Worm (Caenorhabditis elegans) whole organism, young adult: ENCODE results near the gene C04G6.4.

Experiments used
- B0261.1 ChIP-seq: sonication (generic microtip); optimal IDR thresholded peaks from 2 replicates; lab custom pipeline; 2016; ENCODE audit warnings: mild to moderate bottlenecking, missing genetic modification characterization, moderate library complexity, missing compliant biosample characterization
- D2030.7 ChIP-seq: fragments of 200-800 bp; sonication (Bioruptor generic); IDR thresholded peaks from 2 replicates; pipeline ENCODE4 v1.3.6; 2022; ENCODE audit warnings: missing genetic modification reagents, missing genetic modification characterization, missing compliant biosample characterization
- F33H1.4 ChIP-seq: fragments of 200-800 bp; sonication (Bioruptor generic); IDR thresholded peaks from 2 replicates; pipeline ENCODE4 v1.3.6; 2022; ENCODE audit warnings: missing genetic modification reagents, missing genetic modification characterization, missing compliant biosample characterization
- F39B2.1 ChIP-seq: fragments of 200-800 bp; sonication (Bioruptor generic); IDR thresholded peaks from 2 replicates; pipeline ENCODE4 v1.3.6; 2022; ENCODE audit warnings: missing genetic modification reagents, missing genetic modification characterization, missing compliant biosample characterization
- F49E8.2 ChIP-seq: sonication (generic microtip); optimal IDR thresholded peaks from 3 replicates; lab custom pipeline; 2017; ENCODE audit warnings: missing genetic modification characterization, mild to moderate bottlenecking, missing compliant biosample characterization, antibody characterized with exemption, moderate library complexity; ENCODE audit not compliant: insufficient read depth
- K11D2.4 ChIP-seq: fragments of 200-800 bp; sonication (Bioruptor generic); IDR thresholded peaks from 2 replicates; pipeline ENCODE4 v1.3.6; 2022; ENCODE audit warnings: missing genetic modification reagents, missing genetic modification characterization, missing compliant biosample characterization
- attf-6 ChIP-seq: fragments of 200-800 bp; sonication (Bioruptor generic); IDR thresholded peaks from 2 replicates; pipeline ENCODE4 v1.3.6; 2022; ENCODE audit warnings: missing genetic modification reagents, missing genetic modification characterization, missing compliant biosample characterization
- bed-2 ChIP-seq: fragments of 200-800 bp; sonication (Bioruptor generic); IDR thresholded peaks from 2 replicates; pipeline ENCODE4 v1.3.6; 2022; ENCODE audit warnings: missing genetic modification reagents, missing genetic modification characterization, missing compliant biosample characterization
- ccch-3 ChIP-seq: fragments of 200-800 bp; sonication (Bioruptor generic); optimal IDR thresholded peaks from 2 replicates; lab custom pipeline; 2018; ENCODE audit warnings: mild to moderate bottlenecking, missing genetic modification characterization, missing compliant biosample characterization
- cebp-2 ChIP-seq: fragments of 200-800 bp; sonication (Bioruptor generic); IDR thresholded peaks from 2 replicates; pipeline ENCODE4 v1.3.6; 2022; ENCODE audit warnings: missing genetic modification characterization, missing compliant biosample characterization
- ceh-100 ChIP-seq: fragments of 200-800 bp; sonication (Bioruptor generic); IDR thresholded peaks from 2 replicates; pipeline ENCODE4 v1.3.6; 2022; ENCODE audit warnings: missing genetic modification reagents, missing genetic modification characterization, missing compliant biosample characterization
- ceh-27 ChIP-seq: fragments of 200-800 bp; sonication (Bioruptor generic); optimal IDR thresholded peaks from 2 replicates; lab custom pipeline; 2018; ENCODE audit warnings: mild to moderate bottlenecking, missing genetic modification characterization, moderate library complexity, missing compliant biosample characterization
- egl-44 ChIP-seq: fragments of 200-800 bp; sonication (Bioruptor generic); IDR thresholded peaks from 2 replicates; pipeline ENCODE4 v1.3.6; 2022; ENCODE audit warnings: missing genetic modification reagents, missing genetic modification characterization, missing compliant biosample characterization
- hmg-1.2 ChIP-seq: fragments of 200-800 bp; sonication (Bioruptor generic); IDR thresholded peaks from 2 replicates; pipeline ENCODE4 v1.3.6; 2022; ENCODE audit warnings: missing genetic modification reagents, missing genetic modification characterization, missing compliant biosample characterization
- lag-1 ChIP-seq: fragments of 200-800 bp; sonication (Bioruptor generic); IDR thresholded peaks from 2 replicates; pipeline ENCODE4 v1.3.6; 2022; ENCODE audit warnings: missing genetic modification reagents, missing genetic modification characterization, missing compliant biosample characterization
- let-526 ChIP-seq: fragments of 200-800 bp; sonication (Bioruptor generic); IDR thresholded peaks from 2 replicates; pipeline ENCODE4 v1.3.6; 2022; ENCODE audit warnings: missing genetic modification reagents, missing genetic modification characterization, missing compliant biosample characterization
- lin-35 ChIP-seq, 3 experiments: fragments of 150-350 bp in 2 of 3; sonication (generic microtip) in 1 of 3; optimal IDR thresholded peaks; 2 replicates each; lab custom pipeline; 2014 to 2018; ENCODE audit warnings: missing biosample characterization in 3 of 3, missing genetic modification characterization in 3 of 3, missing genetic modification reagents in 3 of 3
- lin-40 ChIP-seq: sonication (generic microtip); optimal IDR thresholded peaks from 2 replicates; lab custom pipeline; 2016; ENCODE audit warnings: missing genetic modification characterization, mild to moderate bottlenecking, missing compliant biosample characterization, missing genotype, missing genetic modification reagents
- lir-1 ChIP-seq: fragments of 200-800 bp; sonication (Bioruptor generic); conservative IDR thresholded peaks from 2 replicates; pipeline ENCODE4 v1.3.6; 2022; ENCODE audit warnings: missing genetic modification reagents, missing genetic modification characterization, missing compliant biosample characterization
- mcd-1 ChIP-seq: fragments of 200-800 bp; sonication (Bioruptor generic); IDR thresholded peaks from 2 replicates; pipeline ENCODE4 v1.3.6; 2022; ENCODE audit warnings: missing genetic modification reagents, missing genetic modification characterization, missing compliant biosample characterization
- mes-4 ChIP-seq: sonication (generic microtip); optimal IDR thresholded peaks from 2 replicates; lab custom pipeline; 2016; ENCODE audit warnings: missing genotype, missing genetic modification characterization, missing compliant biosample characterization
- nhr-120 ChIP-seq: fragments of 200-800 bp; sonication (Bioruptor generic); IDR thresholded peaks from 2 replicates; pipeline ENCODE4 v1.3.6; 2022; ENCODE audit warnings: missing genetic modification characterization, missing compliant biosample characterization
- nhr-90 ChIP-seq: sonication (generic microtip); optimal IDR thresholded peaks from 2 replicates; lab custom pipeline; 2016; ENCODE audit warnings: missing genotype, mild to moderate bottlenecking, missing genetic modification characterization, missing compliant biosample characterization
- pha-4 ChIP-seq: fragments of 150-350 bp; sonication (generic microtip); optimal IDR thresholded peaks from 2 replicates; lab custom pipeline; 2014; ENCODE audit warnings: missing biosample characterization, missing genetic modification reagents, missing genetic modification characterization
- rcor-1 ChIP-seq: fragments of 200-800 bp; sonication (Bioruptor generic); IDR thresholded peaks from 2 replicates; pipeline ENCODE4 v1.3.6; 2022; ENCODE audit warnings: missing genetic modification reagents, missing genetic modification characterization, missing compliant biosample characterization
- repo-1 ChIP-seq: sonication (generic microtip); optimal IDR thresholded peaks from 2 replicates; lab custom pipeline; 2017; ENCODE audit warnings: mild to moderate bottlenecking, missing genetic modification characterization, missing compliant biosample characterization
- rpc-1 ChIP-seq, 2 experiments: fragments of 150-350 bp in 1 of 2; sonication (generic microtip) in 1 of 2; optimal IDR thresholded peaks; 2 replicates each; lab custom pipeline; 2014 to 2018; ENCODE audit warnings: missing biosample characterization in 1 of 2, missing genetic modification characterization in 1 of 2, missing genetic modification reagents in 1 of 2, missing genotype in 1 of 2
- sdz-38 ChIP-seq: sonication (generic microtip); optimal IDR thresholded peaks from 2 replicates; lab custom pipeline; 2016; ENCODE audit warnings: missing genotype, missing genetic modification characterization, missing compliant biosample characterization
- snpc-1.1 ChIP-seq: sonication (generic microtip); optimal IDR thresholded peaks from 2 replicates; lab custom pipeline; 2017; ENCODE audit warnings: missing genetic modification characterization, mild to moderate bottlenecking, missing compliant biosample characterization, antibody characterized with exemption, moderate library complexity, missing genotype, missing genetic modification reagents; ENCODE audit not compliant: insufficient read depth
- snpc-3.4 ChIP-seq: sonication (generic microtip); optimal IDR thresholded peaks from 2 replicates; lab custom pipeline; 2017; ENCODE audit warnings: missing genetic modification characterization, mild to moderate bottlenecking, missing compliant biosample characterization, antibody characterized with exemption, moderate library complexity, missing genotype, missing genetic modification reagents
- sptf-2 ChIP-seq: fragments of 200-800 bp; sonication (Bioruptor generic); optimal IDR thresholded peaks from 2 replicates; lab custom pipeline; 2018; ENCODE audit warnings: mild to moderate bottlenecking, missing genetic modification characterization, missing compliant biosample characterization
- xnd-1 ChIP-seq: sonication (generic microtip); optimal IDR thresholded peaks from 2 replicates; lab custom pipeline; 2016; ENCODE audit warnings: missing genotype, missing genetic modification reagents, missing genetic modification characterization, missing compliant biosample characterization
- ztf-18 ChIP-seq: sonication (generic microtip); optimal IDR thresholded peaks from 2 replicates; lab custom pipeline; 2016; ENCODE audit warnings: missing genotype, mild to moderate bottlenecking, missing genetic modification characterization, missing compliant biosample characterization
- ztf-3 ChIP-seq: fragments of 200-800 bp; sonication (Bioruptor generic); optimal IDR thresholded peaks from 2 replicates; lab custom pipeline; 2018; ENCODE audit warnings: mild to moderate bottlenecking, missing genetic modification characterization, missing compliant biosample characterization

The C04G6.4 gene

DNA sequence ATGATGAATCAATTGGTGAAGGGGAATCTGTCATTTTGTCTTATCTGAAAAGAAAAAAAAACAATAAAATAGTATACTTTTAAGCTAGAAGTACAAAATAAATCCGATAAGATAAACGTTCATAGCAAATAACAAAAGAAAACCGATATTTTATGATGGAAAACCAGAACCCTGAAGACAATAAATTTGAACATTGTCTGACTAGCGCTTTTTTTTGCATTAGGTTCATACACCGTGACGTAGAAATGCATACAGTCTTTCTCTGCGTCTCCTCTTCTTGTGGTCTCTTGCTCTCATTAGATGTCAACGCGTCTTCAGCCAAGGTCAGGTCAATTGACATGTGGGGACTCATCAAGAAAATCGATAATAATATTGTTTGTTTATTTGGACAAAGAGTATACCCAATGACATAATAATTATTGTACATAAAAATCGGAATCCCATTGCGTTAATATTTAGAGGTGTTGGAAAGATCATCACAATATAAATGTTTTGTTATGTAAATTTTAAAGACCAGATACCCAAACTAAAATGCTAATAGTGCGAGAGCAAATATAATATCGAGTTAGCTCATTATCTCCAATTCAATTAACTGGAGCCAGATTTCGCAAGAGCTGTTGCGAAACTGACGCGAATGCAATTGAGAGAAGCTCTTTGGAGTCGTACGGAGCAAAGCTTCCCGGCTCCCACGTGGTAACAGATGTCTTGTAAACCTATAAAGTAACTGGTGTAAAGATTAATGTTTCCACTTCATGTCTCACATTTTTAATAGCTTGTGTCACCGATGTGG, 1.9 kb downstream of the C04G6.4 start, which contains the start of gene dsh-2 (continued):
- TF ChIP-seq xnd-1 (no peak), K11D2.4 (no peak), lin-35 (GFP tag; optimal IDR thresholded peaks at IDR 0.05; lab: Kevin White, UChicago) (no peak), repo-1 (tag; lab: Kevin White, UChicago) (no peak), F33H1.4 (GFP tag; lab: Robert Waterston, UW) (peak; percentile 51), ztf-3 (GFP tag; lab: Kevin White, UChicago) (no peak), attf-6 (GFP tag; lab: Robert Waterston, UW) (no peak), sptf-2 (GFP tag; lab: Kevin White, UChicago) (no peak), snpc-1.1 (tag; lab: Kevin White, UChicago) (no peak), ceh-100 (GFP tag; lab: Robert Waterston, UW) (no peak), cebp-2 (GFP tag; lab: Robert Waterston, UW) (no peak), pha-4 (tag; lab: Kevin White, UChicago) (no peak), sdz-38 (tag; lab: Kevin White, UChicago) (no peak), ceh-27 (peak; percentile 30), nhr-90 (tag; lab: Kevin White, UChicago) (no peak), ztf-18 (tag; lab: Kevin White, UChicago) (no peak), egl-44 (GFP tag; lab: Robert Waterston, UW) (no peak), snpc-3.4 (tag; lab: Kevin White, UChicago) (peak; percentile 25), ccch-3 (GFP tag; lab: Kevin White, UChicago) (no peak), hmg-1.2 (GFP tag; lab: Robert Waterston, UW) (peak; percentile 81), mes-4 (no peak), F49E8.2 (no peak), nhr-120 (GFP tag; lab: Robert Waterston, UW) (no peak), lin-40 (tag; lab: Kevin White, UChicago) (peak; percentile 33), D2030.7 (GFP tag; lab: Robert Waterston, UW) (peak; percentile 44), rpc-1 (optimal IDR thresholded peaks at IDR 0.05; lab: Kevin White, UChicago) (no peak), rpc-1 (tag; optimal IDR thresholded peaks at IDR 0.05; lab: Kevin White, UChicago) (no peak)

DNA sequence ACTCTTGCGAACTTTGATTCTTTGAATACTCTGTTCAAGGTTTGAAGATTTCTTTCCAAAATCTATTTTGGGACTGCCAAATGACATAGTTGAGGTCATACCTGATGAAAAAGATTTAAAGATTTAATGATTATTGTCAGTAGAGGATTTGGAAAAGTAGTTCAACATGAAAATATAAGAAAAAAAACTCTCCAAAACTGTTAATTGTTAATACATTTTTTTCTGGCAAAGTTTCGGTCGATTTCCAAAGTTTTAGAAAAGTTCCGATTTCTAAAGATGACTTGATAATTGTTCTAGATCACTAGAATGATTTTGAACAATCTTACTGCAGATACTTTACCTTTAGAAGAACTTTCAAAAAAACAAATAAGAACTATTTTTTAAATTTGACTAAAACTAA, 12.0 kb downstream of the C04G6.4 start, which contains the start of gene C27A2.7:
TSS of gene C27A2.7 (minus strand) at position 101 of the 400 bp plus-strand sequence.
- TF ChIP-seq ccch-3 (GFP tag; lab: Kevin White, UChicago) (no peak), snpc-1.1 (tag; lab: Kevin White, UChicago) (no peak), B0261.1 (tag; lab: Kevin White, UChicago) (no peak), let-526 (GFP tag; lab: Robert Waterston, UW) (no peak), K11D2.4 (no peak), rpc-1 (optimal IDR thresholded peaks at IDR 0.05; lab: Kevin White, UChicago) (no peak), rpc-1 (tag; optimal IDR thresholded peaks at IDR 0.05; lab: Kevin White, UChicago) (no peak), nhr-120 (GFP tag; lab: Robert Waterston, UW) (no peak), lag-1 (GFP tag; lab: Robert Waterston, UW) (no peak), mcd-1 (GFP tag; lab: Robert Waterston, UW) (no peak), sdz-38 (tag; lab: Kevin White, UChicago) (no peak), F39B2.1 (GFP tag; lab: Robert Waterston, UW) (no peak), bed-2 (GFP tag; lab: Robert Waterston, UW) (no peak), lir-1 (no peak), rcor-1 (GFP tag; lab: Robert Waterston, UW) (no peak)
